Worm (Caenorhabditis elegans): Measurements from ENCODE around the gene F35C11.6.

ce11 chrII:8276057-8276456 is 17.1 kb upstream of the F35C11.6 start, which contains the start of the genes gei-14 and slc-25A32:
- TF ChIP-seq F13H6.1 (tag; optimal IDR thresholded peaks at IDR 0.05) (no peak), elt-3 (tag; optimal IDR thresholded peaks at IDR 0.05) (no peak), nhr-21 (tag; optimal IDR thresholded peaks at IDR 0.05) (no peak), alr-1 (tag; optimal IDR thresholded peaks at IDR 0.05) (no peak)
